Worm (Caenorhabditis elegans): ENCODE results near the gene clc-1.

clc-1 gene

DNA sequence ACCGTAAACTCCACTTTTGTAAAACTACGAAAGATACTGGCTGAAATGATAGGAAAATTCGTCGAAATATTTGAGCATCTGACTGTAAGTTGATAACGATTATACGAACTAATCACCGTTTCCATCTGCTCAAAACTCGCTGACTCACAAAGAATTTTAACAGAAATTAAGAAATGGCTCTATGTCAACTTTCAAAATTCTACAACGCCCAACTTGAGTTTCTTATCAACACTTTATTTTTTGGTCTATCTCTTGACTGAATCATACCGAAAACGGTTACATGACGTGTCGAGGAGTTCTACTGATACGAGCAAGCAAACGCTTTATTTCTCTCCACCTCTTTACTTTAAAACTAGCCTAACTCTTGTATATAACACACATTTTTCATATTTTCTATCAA, at the start of gene clc-1:
Gene clc-1 (plus strand): TSS at position 264 of the 400 bp plus-strand sequence.
- TF ChIP-seq W03F9.2 (tag; optimal IDR thresholded peaks at IDR 0.05) (no peak), him-1 (tag; optimal IDR thresholded peaks at IDR 0.05) (no peak)

DNA sequence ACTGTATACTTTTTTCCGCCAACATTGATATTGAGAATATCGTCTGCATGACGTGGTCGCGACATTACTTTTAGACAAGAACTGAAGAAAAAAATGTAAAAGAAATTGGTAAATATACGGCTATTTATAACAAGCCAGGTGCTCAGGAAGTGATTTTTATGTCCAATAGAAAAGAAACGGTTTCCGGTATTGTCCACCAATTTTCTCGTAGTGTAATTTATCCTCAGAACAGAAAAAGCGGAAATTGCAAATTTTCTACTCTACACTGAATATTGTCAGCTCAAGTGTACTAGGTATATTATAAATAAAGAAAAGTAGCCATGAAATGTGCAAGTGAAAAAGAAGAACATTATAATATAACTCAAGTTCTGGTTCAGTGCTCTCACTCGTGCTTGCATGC, 48.1 kb upstream of the clc-1 start, which contains the start of gene F59F3.6:
Gene F59F3.6 (minus strand): TSS at position 101 of the 400 bp plus-strand sequence.
- no peak for TF ChIP-seq dao-5 (tag; optimal IDR thresholded peaks at IDR 0.05)
- no peak for TF ChIP-seq him-1 (tag; optimal IDR thresholded peaks at IDR 0.05)
- TF ChIP-seq W03F9.2 (tag; optimal IDR thresholded peaks at IDR 0.05) = no peak

DNA sequence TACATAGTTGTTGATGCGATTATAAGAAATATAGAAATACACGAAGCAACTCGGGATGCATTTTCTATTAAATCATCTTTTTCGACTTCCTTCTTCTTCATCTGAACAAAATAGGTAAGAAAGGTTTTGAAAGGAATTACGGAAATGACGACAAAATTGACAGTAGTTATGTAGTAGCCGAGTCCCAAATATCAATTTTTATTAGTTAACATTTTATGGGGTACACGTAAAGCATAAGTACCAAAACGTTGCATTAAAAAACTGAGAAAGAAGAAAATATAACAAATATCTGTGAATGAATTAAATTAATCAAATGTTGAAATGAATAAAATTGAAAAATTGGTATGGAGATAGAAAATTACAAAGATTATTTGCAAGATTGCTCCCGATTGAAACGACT, 45.5 kb upstream of the clc-1 start, which contains the start of gene col-177:
Gene col-177 (minus strand): TSS at position 101 of the 400 bp plus-strand sequence.
- TF ChIP-seq dao-5 (tag; optimal IDR thresholded peaks at IDR 0.05) (no peak), him-1 (tag; optimal IDR thresholded peaks at IDR 0.05) (no peak), W03F9.2 (tag; optimal IDR thresholded peaks at IDR 0.05) (no peak)

DNA sequence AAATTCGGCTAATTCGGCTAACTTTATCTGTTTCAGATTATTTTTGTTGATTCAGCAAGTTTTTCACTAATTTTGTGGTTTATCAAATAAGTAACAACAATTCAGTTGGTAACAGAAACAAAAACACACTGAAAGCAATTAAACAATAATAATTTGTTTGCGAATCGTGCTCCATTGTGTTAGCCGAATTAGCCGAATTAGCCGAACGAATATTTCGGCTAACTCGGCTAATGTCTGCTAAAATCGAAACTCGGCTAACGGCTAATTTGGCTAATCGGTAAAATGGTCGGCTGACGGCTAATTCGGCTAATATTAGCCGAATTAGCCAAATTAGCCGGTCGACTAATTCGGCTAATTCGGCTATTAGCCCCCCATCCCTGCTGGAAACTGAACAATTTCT, 43.5 kb upstream of the clc-1 start:
- no peak for TF ChIP-seq him-1 (tag; optimal IDR thresholded peaks at IDR 0.05)
- no peak for TF ChIP-seq W03F9.2 (tag; optimal IDR thresholded peaks at IDR 0.05)
- TF ChIP-seq dao-5 (tag; optimal IDR thresholded peaks at IDR 0.05) = no peak

DNA sequence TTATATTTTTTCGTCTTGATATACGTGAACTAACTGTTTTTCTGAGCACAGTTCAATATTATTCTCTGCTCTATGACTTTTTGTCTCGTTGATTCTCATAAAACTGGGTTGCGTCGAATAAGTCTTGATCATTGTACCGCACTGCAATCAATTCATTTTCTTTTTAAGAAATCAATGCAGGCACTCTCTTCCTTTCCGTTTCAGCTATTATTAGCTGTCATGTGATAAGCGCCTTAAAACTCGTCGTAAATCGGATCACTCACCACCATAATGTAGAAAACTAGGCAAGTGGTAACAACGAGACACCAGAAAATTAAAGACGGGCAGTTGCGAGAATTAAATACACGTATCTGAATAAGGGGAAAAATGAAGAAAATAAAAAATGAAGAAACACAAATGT, 39.9 kb upstream of the clc-1 start:
- TF ChIP-seq W03F9.2 (tag; optimal IDR thresholded peaks at IDR 0.05) (no peak), dao-5 (tag; optimal IDR thresholded peaks at IDR 0.05) (no peak), him-1 (tag; optimal IDR thresholded peaks at IDR 0.05) (no peak)

DNA sequence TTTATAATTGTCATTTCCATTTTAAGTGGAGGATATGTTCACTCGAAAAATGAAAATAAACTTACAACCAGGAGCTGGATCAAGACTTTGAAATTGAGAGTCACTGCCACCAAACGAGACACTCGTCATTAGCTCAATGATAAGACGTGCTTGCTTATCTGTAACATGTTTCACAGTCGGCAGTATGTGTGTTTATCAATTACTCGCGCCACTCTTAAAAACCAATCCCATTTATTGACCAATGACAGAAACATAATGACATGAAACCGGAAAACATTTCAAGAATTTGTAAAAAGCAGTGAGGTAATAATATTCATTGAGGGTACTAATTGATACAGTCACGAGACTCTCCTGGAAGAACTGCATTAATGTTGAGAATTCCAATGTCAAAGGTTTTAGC, 39.2 kb upstream of the clc-1 start, which contains the start of gene del-5:
Gene del-5 (minus strand): TSS at position 130 of the 400 bp plus-strand sequence.
- TF ChIP-seq W03F9.2 (tag; optimal IDR thresholded peaks at IDR 0.05) (no peak), dao-5 (tag; optimal IDR thresholded peaks at IDR 0.05) (no peak), him-1 (tag; optimal IDR thresholded peaks at IDR 0.05) (no peak)

DNA sequence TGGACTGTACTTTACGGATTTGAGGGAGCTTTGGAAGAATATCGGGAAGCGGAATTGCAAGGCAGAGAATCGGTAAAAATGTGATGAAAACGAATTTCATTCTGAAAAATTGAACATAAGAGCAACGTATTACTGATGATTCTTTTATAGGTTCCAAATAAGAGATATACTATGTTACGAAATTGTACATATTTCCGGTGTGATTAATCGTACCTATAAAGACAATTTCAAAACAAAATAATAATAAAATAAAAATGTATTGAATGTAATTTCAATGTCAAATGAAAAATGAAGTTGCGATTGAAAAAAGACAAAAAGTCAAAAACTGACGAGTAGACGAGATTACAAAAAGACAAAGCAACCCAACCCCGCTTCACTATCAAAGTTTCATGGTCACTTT, 38.3 kb upstream of the clc-1 start, which contains the start of gene ttr-31:
Gene ttr-31 (minus strand): TSS at position 101 of the 400 bp plus-strand sequence.
- TF ChIP-seq dao-5 (tag; optimal IDR thresholded peaks at IDR 0.05) (no peak), him-1 (tag; optimal IDR thresholded peaks at IDR 0.05) (no peak)

DNA sequence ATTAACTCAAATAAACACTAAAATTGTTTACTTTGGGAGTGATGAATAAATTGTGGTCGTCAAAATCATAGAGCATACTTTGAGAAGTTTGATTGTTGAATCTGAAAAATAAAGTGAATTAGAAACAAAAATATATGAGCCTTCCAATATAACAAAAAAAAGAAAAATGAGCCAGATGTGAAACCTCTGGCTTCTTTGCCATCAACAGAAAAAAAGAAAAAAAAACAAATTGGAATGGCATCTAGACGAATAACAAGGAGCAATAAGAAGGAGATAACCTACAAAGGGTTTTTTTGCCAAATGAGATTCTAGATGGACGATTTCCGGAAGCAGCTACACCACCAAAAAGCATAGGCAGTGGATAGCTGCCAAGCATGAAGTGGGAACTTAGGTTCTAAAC, 36.7 kb upstream of the clc-1 start, which contains the start of gene F58A3.4:
Gene F58A3.4 (minus strand): TSS at position 101 of the 400 bp plus-strand sequence.
- no peak for TF ChIP-seq him-1 (tag; optimal IDR thresholded peaks at IDR 0.05)
- TF ChIP-seq W03F9.2 (tag; optimal IDR thresholded peaks at IDR 0.05) = no peak
- no peak for TF ChIP-seq dao-5 (tag; optimal IDR thresholded peaks at IDR 0.05)

DNA sequence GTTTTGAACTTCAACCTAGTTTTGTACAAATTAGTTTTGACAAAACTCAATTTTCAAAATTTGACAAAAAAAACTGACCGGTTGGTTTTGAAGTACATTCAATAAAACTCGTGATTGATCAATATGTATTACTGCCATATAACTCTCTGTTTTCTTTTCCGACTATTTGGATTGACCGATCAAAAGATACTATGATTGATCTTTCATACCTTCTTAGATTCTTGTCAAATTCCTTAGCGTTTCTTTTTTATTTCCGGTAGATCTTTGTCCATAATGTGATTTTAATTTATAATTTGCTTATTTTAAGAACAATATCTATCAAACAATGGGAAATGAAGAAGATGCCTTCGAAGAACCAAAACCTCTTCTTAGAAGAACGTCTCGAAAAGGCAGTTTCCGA, 34.9 kb upstream of the clc-1 start, which contains the start of gene F58A3.3:
Gene F58A3.3 (plus strand): TSS at position 301 of the 400 bp plus-strand sequence.
- TF ChIP-seq him-1 (tag; optimal IDR thresholded peaks at IDR 0.05) = no peak
- TF ChIP-seq W03F9.2 (tag; optimal IDR thresholded peaks at IDR 0.05) = no peak
- TF ChIP-seq dao-5 (tag; optimal IDR thresholded peaks at IDR 0.05) = no peak

DNA sequence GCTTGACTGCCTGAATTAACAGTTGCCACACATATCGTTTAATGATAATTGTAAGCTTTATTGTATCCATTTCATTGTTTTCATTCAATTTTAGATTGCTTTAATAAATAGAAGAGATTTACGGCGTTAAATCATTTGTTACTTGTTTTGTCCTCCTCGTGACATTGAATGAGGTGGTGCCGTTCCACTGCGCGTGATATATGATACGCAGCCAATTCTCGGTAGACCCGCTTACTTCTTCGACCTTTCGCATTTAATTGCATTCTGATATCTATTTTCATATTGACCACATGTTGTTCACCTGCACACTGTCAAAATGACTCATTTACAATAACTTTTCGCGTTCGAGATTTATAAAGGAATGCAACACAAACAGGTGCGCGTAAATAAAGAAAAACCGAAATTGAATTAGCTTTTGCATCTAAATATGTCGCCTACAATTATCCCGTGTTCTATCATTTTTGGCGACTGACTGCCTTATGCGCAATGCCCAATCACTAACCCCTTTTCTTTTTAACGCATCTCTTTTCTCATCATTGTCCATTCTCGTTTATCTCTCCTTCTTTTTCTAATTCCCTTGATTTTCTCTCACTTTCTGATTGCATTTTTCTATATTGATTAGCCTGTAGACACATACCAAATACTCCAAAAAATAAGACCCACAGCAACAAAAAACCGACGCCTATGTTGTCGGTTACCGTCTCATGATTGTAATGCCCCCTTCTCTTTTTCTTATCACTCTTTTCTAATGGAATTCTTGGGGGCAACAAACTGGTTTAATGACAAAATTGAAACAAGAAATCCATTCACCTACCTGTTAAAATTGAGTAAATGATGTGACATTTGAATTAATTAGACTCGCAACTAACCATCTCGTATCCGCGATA, 32.6 kb upstream of the clc-1 start:
- TF ChIP-seq dao-5 (tag; optimal IDR thresholded peaks at IDR 0.05) (no peak), him-1 (tag; optimal IDR thresholded peaks at IDR 0.05) (no peak), W03F9.2 (tag; optimal IDR thresholded peaks at IDR 0.05) (no peak)

DNA sequence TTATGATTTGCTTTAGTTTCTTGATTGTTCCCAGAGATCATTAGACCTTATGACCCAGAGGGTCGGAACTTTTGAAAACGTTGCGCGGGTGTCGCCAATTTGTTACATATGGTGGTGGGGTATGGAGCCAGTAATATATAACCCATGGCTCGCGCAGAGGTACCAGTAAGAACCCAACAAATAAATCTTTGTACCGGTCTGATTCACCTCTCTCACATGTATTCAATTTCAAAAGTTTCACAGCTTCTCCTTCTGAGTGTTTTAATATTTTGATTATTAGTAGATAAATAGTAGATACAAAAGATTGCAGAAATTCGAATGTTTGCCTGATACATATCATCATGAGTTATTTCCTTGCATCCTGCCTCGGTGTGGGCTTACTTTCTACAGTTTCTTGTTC, 31.1 kb upstream of the clc-1 start, which contains the start of gene egl-15:
Gene egl-15 (plus strand): TSS at position 301 of the 400 bp plus-strand sequence.
- TF ChIP-seq dao-5 (tag; optimal IDR thresholded peaks at IDR 0.05) (no peak), him-1 (tag; optimal IDR thresholded peaks at IDR 0.05) (no peak), W03F9.2 (tag; optimal IDR thresholded peaks at IDR 0.05) (no peak)

DNA sequence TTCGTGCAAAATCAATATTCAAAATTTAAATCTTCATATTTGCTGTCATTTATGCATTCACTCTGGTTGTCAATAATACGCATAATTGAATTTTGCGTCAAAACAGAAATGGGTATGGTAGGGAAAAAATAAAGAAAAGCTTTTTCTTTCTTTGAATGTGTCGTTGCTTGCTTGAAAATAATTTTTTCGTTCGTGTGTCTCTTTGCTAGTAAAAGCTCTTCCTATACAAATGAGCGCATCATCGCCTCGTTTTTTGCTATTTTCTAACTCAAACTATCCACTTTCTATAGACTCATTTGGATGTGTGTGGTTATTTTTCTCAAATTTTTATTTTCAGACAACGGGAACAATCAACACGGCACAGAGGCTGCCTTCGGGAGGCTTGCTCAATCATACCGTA, 18.6 kb upstream of the clc-1 start, which contains the start of gene ldb-1:
Gene ldb-1 (plus strand): TSS at position 301 of the 400 bp plus-strand sequence.
- TF ChIP-seq dao-5 (tag; optimal IDR thresholded peaks at IDR 0.05) (no peak), W03F9.2 (tag; optimal IDR thresholded peaks at IDR 0.05) (no peak), him-1 (tag; optimal IDR thresholded peaks at IDR 0.05) (no peak)

DNA sequence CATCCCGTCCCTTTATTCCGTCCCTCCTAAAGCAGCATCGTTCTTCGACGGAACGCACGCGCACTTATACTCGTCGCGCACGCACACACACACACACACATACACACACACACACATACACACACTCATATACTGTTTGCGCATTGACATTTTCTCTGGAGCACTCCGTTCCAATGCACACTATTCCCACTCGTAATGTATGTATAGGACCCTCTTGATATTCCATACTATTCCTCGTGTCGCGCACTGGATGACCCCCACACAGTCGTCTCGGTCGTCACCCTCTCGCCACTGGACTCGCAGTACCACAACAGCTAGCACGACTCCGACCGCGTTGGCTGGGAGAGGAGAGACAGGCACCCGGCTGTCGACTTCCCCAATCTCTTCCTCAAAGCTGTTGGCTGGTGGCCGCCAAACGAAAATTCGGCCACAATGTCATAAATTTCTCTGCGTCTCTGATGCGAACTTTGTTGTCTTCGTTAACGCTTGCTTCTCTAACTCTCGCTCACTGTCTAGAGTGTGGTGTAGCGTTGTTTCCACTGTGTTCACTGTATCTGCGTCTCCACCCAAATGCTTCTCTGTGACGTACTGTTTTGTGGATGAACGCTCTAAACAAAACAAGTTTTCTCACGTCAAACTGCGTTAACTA, 16.1 kb upstream of the clc-1 start:
- TF ChIP-seq dao-5 (tag; optimal IDR thresholded peaks at IDR 0.05) = peak; percentile 1
- TF ChIP-seq him-1 (tag; optimal IDR thresholded peaks at IDR 0.05) = peak; percentile 97
- TF ChIP-seq W03F9.2 (tag; optimal IDR thresholded peaks at IDR 0.05) = peak; percentile 54

DNA sequence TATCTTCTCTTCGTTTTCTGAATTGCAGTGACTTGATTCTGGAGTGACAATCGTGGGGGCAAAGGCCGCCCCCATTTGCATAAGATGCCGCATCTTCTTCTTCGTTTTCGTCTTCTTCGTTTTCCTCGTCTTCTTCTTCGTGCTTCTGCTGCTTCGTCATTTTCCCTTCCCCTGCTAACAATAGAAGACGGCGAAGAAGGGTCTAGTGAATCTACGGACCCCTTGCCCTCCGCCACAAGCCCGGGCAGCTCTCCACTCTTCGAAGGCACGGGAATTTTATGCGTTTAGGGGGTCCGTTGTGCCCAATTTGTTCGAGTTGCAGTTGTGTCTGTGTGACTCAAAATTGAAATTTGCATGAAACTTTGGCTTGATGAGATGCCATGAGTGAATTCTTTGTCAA, 15.4 kb upstream of the clc-1 start:
- TF ChIP-seq him-1 (tag; optimal IDR thresholded peaks at IDR 0.05) = no peak
- no peak for TF ChIP-seq dao-5 (tag; optimal IDR thresholded peaks at IDR 0.05)
- no peak for TF ChIP-seq W03F9.2 (tag; optimal IDR thresholded peaks at IDR 0.05)

Data from whole organism, L4/young adult.